Fruit fly (Drosophila melanogaster) whole organism, embryonic: Measurements from ENCODE around the gene CG32544.

ENCODE experiments used
- CG13775 ChIP-seq: fragments of 200-800 bp; sonication (Bioruptor generic); optimal IDR thresholded peaks from 3 replicates; lab custom pipeline; 2017; ENCODE audit warnings: missing biosample characterization, mild to moderate bottlenecking, missing genetic modification characterization
- CG14965 ChIP-seq: fragments of 200-800 bp; sonication (Bioruptor generic); optimal IDR thresholded peaks from 2 replicates; lab custom pipeline; 2016; ENCODE audit warnings: missing biosample characterization, missing genetic modification characterization, borderline replicate concordance
- CG18764 ChIP-seq: fragments of 200-800 bp; sonication (Bioruptor generic); optimal IDR thresholded peaks from 3 replicates; lab custom pipeline; 2016; ENCODE audit warnings: missing biosample characterization, missing genetic modification characterization
- CG34422 ChIP-seq: fragments of 200-800 bp; sonication (Bioruptor generic); IDR thresholded peaks from 3 replicates; pipeline ENCODE4 v1.3.6; 2022; ENCODE audit warnings: missing biosample characterization, missing genetic modification characterization
- CG4424 ChIP-seq: fragments of 200-800 bp; sonication (Bioruptor generic); optimal IDR thresholded peaks from 3 replicates; lab custom pipeline; 2016; ENCODE audit warnings: missing biosample characterization, missing genetic modification characterization
- Gug ChIP-seq: fragments of 200-800 bp; sonication (Bioruptor generic); IDR thresholded peaks from 4 replicates; pipeline ENCODE4 v1.3.6; 2022; ENCODE audit warnings: missing biosample characterization, missing genetic modification characterization
- oc ChIP-seq: fragments of 200-800 bp; sonication (Bioruptor generic); optimal IDR thresholded peaks from 2 replicates; lab custom pipeline; 2018; ENCODE audit warnings: missing biosample characterization, mild to moderate bottlenecking, missing genetic modification characterization, moderate library complexity

- TF ChIP-seq CG34422 (GFP tag; lab: Robert Waterston, UW) (no peak), Gug (no peak), oc (no peak), CG13775 (GFP tag; lab: Kevin White, UChicago) (peak; percentile 54), CG14965 (GFP tag; lab: Kevin White, UChicago) (no peak), CG18764 (no peak), CG4424 (GFP tag; lab: Kevin White, UChicago) (no peak)
These were observed 39.9 kb downstream of the CG32544 start, which contains the start of gene CG7378 for dm6 chrX:18899835-18900460.
